Fruit fly (Drosophila melanogaster) whole organism, prepupa: Measurements from ENCODE around the gene CG10116.
A peak's percentile ranks its signal among the peaks of the same experiment; 100 is the strongest.

ENCODE experiments used
- Blimp-1 ChIP-seq: fragments of 200-800 bp; sonication (Bioruptor generic); optimal IDR thresholded peaks from 3 replicates; lab custom pipeline; 2017; ENCODE audit warnings: missing biosample characterization, missing genetic modification characterization, mild to moderate bottlenecking, moderate library complexity, missing genetic modification reagents
- CG10669 ChIP-seq: fragments of 200-800 bp; sonication (Bioruptor generic); optimal IDR thresholded peaks from 3 replicates; lab custom pipeline; 2018; ENCODE audit warnings: missing biosample characterization, mild to moderate bottlenecking, missing genetic modification characterization, moderate library complexity
- CG11294 ChIP-seq: fragments of 200-800 bp; sonication (Bioruptor generic); IDR thresholded peaks from 2 replicates; pipeline ENCODE4 v1.3.6; 2022; ENCODE audit warnings: missing biosample characterization, missing genetic modification characterization
- CG11762 ChIP-seq: fragments of 200-800 bp; sonication (Bioruptor generic); optimal IDR thresholded peaks from 3 replicates; lab custom pipeline; 2016; ENCODE audit warnings: missing biosample characterization, missing genetic modification characterization; ENCODE audit not compliant: insufficient read depth
- CG11902 ChIP-seq: fragments of 200-800 bp; sonication (Bioruptor generic); optimal IDR thresholded peaks from 3 replicates; lab custom pipeline; 2016; ENCODE audit warnings: missing biosample characterization, missing genetic modification characterization
- CG15336 ChIP-seq: fragments of 200-800 bp; sonication (Bioruptor generic); IDR thresholded peaks from 2 replicates; pipeline ENCODE4 v1.3.6; 2022; ENCODE audit warnings: missing biosample characterization, missing genetic modification characterization
- CG1621 ChIP-seq: fragments of 200-800 bp; sonication (Bioruptor generic); optimal IDR thresholded peaks from 3 replicates; lab custom pipeline; 2018; ENCODE audit warnings: missing biosample characterization, mild to moderate bottlenecking, missing genetic modification characterization
- CG16779 ChIP-seq: fragments of 200-800 bp; sonication (Bioruptor generic); optimal IDR thresholded peaks from 3 replicates; lab custom pipeline; 2017; ENCODE audit warnings: missing biosample characterization, mild to moderate bottlenecking, missing genetic modification characterization
- CG31627 ChIP-seq: fragments of 200-800 bp; sonication (Bioruptor generic); optimal IDR thresholded peaks from 3 replicates; lab custom pipeline; 2016; ENCODE audit warnings: missing biosample characterization, missing genetic modification characterization
- CG32006 ChIP-seq: fragments of 200-800 bp; sonication (Bioruptor generic); optimal IDR thresholded peaks from 3 replicates; lab custom pipeline; 2017; ENCODE audit warnings: missing biosample characterization, mild to moderate bottlenecking, missing genetic modification characterization
- CG34406 ChIP-seq: fragments of 200-800 bp; sonication (Bioruptor generic); optimal IDR thresholded peaks from 3 replicates; lab custom pipeline; 2016; ENCODE audit warnings: missing biosample characterization, missing genetic modification characterization
- CG4318 ChIP-seq: fragments of 200-800 bp; sonication (Bioruptor generic); optimal IDR thresholded peaks from 3 replicates; lab custom pipeline; 2017; ENCODE audit warnings: missing biosample characterization, mild to moderate bottlenecking, missing genetic modification characterization
- CG6276 ChIP-seq: fragments of 200-800 bp; sonication (Bioruptor generic); optimal IDR thresholded peaks from 2 replicates; lab custom pipeline; 2017; ENCODE audit warnings: missing biosample characterization, mild to moderate bottlenecking, missing genetic modification characterization
- CG6792 ChIP-seq: fragments of 200-800 bp; sonication (Bioruptor generic); optimal IDR thresholded peaks from 3 replicates; lab custom pipeline; 2016; ENCODE audit warnings: missing biosample characterization, missing genetic modification characterization
- CG6808 ChIP-seq: fragments of 200-800 bp; sonication (Bioruptor generic); optimal IDR thresholded peaks from 3 replicates; lab custom pipeline; 2017; ENCODE audit warnings: missing biosample characterization, missing genetic modification characterization, mild to moderate bottlenecking, moderate library complexity, missing genetic modification reagents
- CG6854 ChIP-seq: fragments of 200-800 bp; sonication (Bioruptor generic); optimal IDR thresholded peaks from 2 replicates; lab custom pipeline; 2017; ENCODE audit warnings: missing biosample characterization, mild to moderate bottlenecking, missing genetic modification characterization
- CG7368 ChIP-seq: fragments of 200-800 bp; sonication (Bioruptor generic); optimal IDR thresholded peaks from 3 replicates; lab custom pipeline; 2016; ENCODE audit warnings: missing biosample characterization, missing genetic modification characterization
- CG8119 ChIP-seq: fragments of 200-800 bp; sonication (Bioruptor generic); IDR thresholded peaks from 3 replicates; pipeline ENCODE4 v1.3.6; 2022; ENCODE audit warnings: missing biosample characterization, missing genetic modification characterization
- CG8319 ChIP-seq: fragments of 200-800 bp; sonication (Bioruptor generic); optimal IDR thresholded peaks from 3 replicates; lab custom pipeline; 2016; ENCODE audit warnings: missing biosample characterization, missing genetic modification characterization
- CG8632 ChIP-seq: fragments of 200-800 bp; sonication (Bioruptor generic); optimal IDR thresholded peaks from 3 replicates; lab custom pipeline; 2016; ENCODE audit warnings: missing biosample characterization, missing genetic modification characterization
- CG9139 ChIP-seq: fragments of 200-800 bp; sonication (Bioruptor generic); optimal IDR thresholded peaks from 3 replicates; lab custom pipeline; 2017; ENCODE audit warnings: missing biosample characterization, mild to moderate bottlenecking, missing genetic modification characterization
- Eip75B ChIP-seq: fragments of 200-800 bp; sonication (Bioruptor generic); optimal IDR thresholded peaks from 3 replicates; lab custom pipeline; 2016; ENCODE audit warnings: missing biosample characterization, missing genetic modification characterization
- Eip78C ChIP-seq: fragments of 200-800 bp; sonication (Bioruptor generic); peaks from one replicate; lab custom pipeline; 2016; ENCODE audit warnings: missing biosample characterization, missing genetic modification characterization
- Eip93F ChIP-seq: fragments of 200-800 bp; sonication (Bioruptor generic); optimal IDR thresholded peaks from 2 replicates; lab custom pipeline; 2016; ENCODE audit warnings: missing biosample characterization, mild to moderate bottlenecking, missing genetic modification characterization
- Ets21C ChIP-seq: fragments of 200-800 bp; sonication (Bioruptor generic); optimal IDR thresholded peaks from 3 replicates; lab custom pipeline; 2016; ENCODE audit warnings: missing biosample characterization, missing genetic modification characterization
- Gug ChIP-seq: fragments of 200-800 bp; sonication (Bioruptor generic); IDR thresholded peaks from 2 replicates; pipeline ENCODE4 v1.3.6; 2022; ENCODE audit warnings: missing biosample characterization, missing genetic modification characterization
- Hr38 ChIP-seq: sonication (Bioruptor generic); optimal IDR thresholded peaks from 2 replicates; lab custom pipeline; 2016; ENCODE audit warnings: missing biosample characterization, missing genetic modification characterization
- Hr39 ChIP-seq: fragments of 200-800 bp; sonication (Bioruptor generic); optimal IDR thresholded peaks from 2 replicates; lab custom pipeline; 2016; ENCODE audit warnings: missing biosample characterization, missing genetic modification characterization
- Hr4 ChIP-seq: fragments of 200-800 bp; sonication (Bioruptor generic); optimal IDR thresholded peaks from 3 replicates; lab custom pipeline; 2016; ENCODE audit warnings: missing biosample characterization, missing genetic modification characterization
- Lpt ChIP-seq: fragments of 200-800 bp; sonication (Bioruptor generic); optimal IDR thresholded peaks from 3 replicates; lab custom pipeline; 2016; ENCODE audit warnings: missing biosample characterization, missing genetic modification characterization
- Met ChIP-seq: fragments of 200-800 bp; sonication (Bioruptor generic); optimal IDR thresholded peaks from 3 replicates; lab custom pipeline; 2016; ENCODE audit warnings: missing biosample characterization, missing genetic modification characterization
- OdsH ChIP-seq: fragments of 200-800 bp; sonication (Bioruptor generic); optimal IDR thresholded peaks from 3 replicates; lab custom pipeline; 2016; ENCODE audit warnings: missing biosample characterization, missing genetic modification characterization
- Smox ChIP-seq: fragments of 200-800 bp; sonication (Bioruptor generic); optimal IDR thresholded peaks from 3 replicates; lab custom pipeline; 2016; ENCODE audit warnings: missing biosample characterization, missing genetic modification characterization
- Sox102F ChIP-seq: fragments of 200-800 bp; sonication (Bioruptor generic); optimal IDR thresholded peaks from 2 replicates; lab custom pipeline; 2016; ENCODE audit warnings: missing biosample characterization, mild to moderate bottlenecking, missing genetic modification characterization
- Sox14 ChIP-seq: fragments of 200-800 bp; sonication (Bioruptor generic); optimal IDR thresholded peaks from 3 replicates; lab custom pipeline; 2016; ENCODE audit warnings: missing biosample characterization, missing genetic modification characterization
- Sox15 ChIP-seq: fragments of 200-800 bp; sonication (Bioruptor generic); optimal IDR thresholded peaks from 3 replicates; lab custom pipeline; 2016; ENCODE audit warnings: missing biosample characterization, missing genetic modification characterization
- achi ChIP-seq: fragments of 200-800 bp; sonication (Bioruptor generic); optimal IDR thresholded peaks from 3 replicates; lab custom pipeline; 2016; ENCODE audit warnings: missing biosample characterization, missing genetic modification characterization
- acj6 ChIP-seq: fragments of 200-800 bp; sonication (Bioruptor generic); optimal IDR thresholded peaks from 3 replicates; lab custom pipeline; 2016; ENCODE audit warnings: missing biosample characterization, missing genetic modification characterization
- cyc ChIP-seq: fragments of 200-800 bp; sonication (Bioruptor generic); optimal IDR thresholded peaks from 3 replicates; lab custom pipeline; 2016; ENCODE audit warnings: missing biosample characterization, missing genetic modification characterization
- dac ChIP-seq: fragments of 200-800 bp; sonication (Bioruptor generic); optimal IDR thresholded peaks from 2 replicates; lab custom pipeline; 2017; ENCODE audit warnings: missing biosample characterization, mild to moderate bottlenecking, missing genetic modification characterization
- dsx ChIP-seq: fragments of 200-800 bp; optimal IDR thresholded peaks from 3 replicates; lab custom pipeline; 2019; ENCODE audit warnings: missing biosample characterization, mild to moderate bottlenecking, missing genetic modification characterization, moderate library complexity; ENCODE audit not compliant: poor library complexity, severe bottlenecking
- eg ChIP-seq: fragments of 200-800 bp; sonication (Bioruptor generic); IDR thresholded peaks from 3 replicates; pipeline ENCODE4 v1.3.6; 2022; ENCODE audit warnings: missing biosample characterization, missing genetic modification characterization
- esn ChIP-seq: fragments of 200-800 bp; sonication (Bioruptor generic); optimal IDR thresholded peaks from 2 replicates; lab custom pipeline; 2016; ENCODE audit warnings: missing biosample characterization, mild to moderate bottlenecking, missing genetic modification characterization, moderate library complexity
- fd59A ChIP-seq: fragments of 200-800 bp; sonication (Bioruptor generic); optimal IDR thresholded peaks from 2 replicates; lab custom pipeline; 2017; ENCODE audit warnings: missing biosample characterization, mild to moderate bottlenecking, missing genetic modification characterization, missing genetic modification reagents
- fd85E ChIP-seq: fragments of 200-800 bp; sonication (Bioruptor generic); optimal IDR thresholded peaks from 3 replicates; lab custom pipeline; 2016; ENCODE audit warnings: missing biosample characterization, missing genetic modification characterization
- fkh ChIP-seq: fragments of 200-800 bp; sonication (Bioruptor generic); optimal IDR thresholded peaks from 3 replicates; lab custom pipeline; 2017; ENCODE audit warnings: missing biosample characterization, mild to moderate bottlenecking, missing genetic modification characterization, moderate library complexity
- lz ChIP-seq: fragments of 200-800 bp; sonication (Bioruptor generic); optimal IDR thresholded peaks from 3 replicates; lab custom pipeline; 2016; ENCODE audit warnings: missing biosample characterization, missing genetic modification characterization
- pdm3 ChIP-seq: fragments of 200-800 bp; sonication (Bioruptor generic); optimal IDR thresholded peaks from 3 replicates; lab custom pipeline; 2016; ENCODE audit warnings: missing biosample characterization, missing genetic modification characterization
- ss ChIP-seq, 2 experiments: fragments of 200-800 bp; sonication (Bioruptor generic); optimal IDR thresholded peaks; 2 replicates in 1 of 2; 3 replicates in 1 of 2; lab custom pipeline; 2017 to 2018; ENCODE audit warnings: mild to moderate bottlenecking in 2 of 2, missing biosample characterization in 2 of 2, missing genetic modification characterization in 2 of 2, moderate library complexity in 1 of 2
- svp ChIP-seq: fragments of 200-800 bp; sonication (Bioruptor generic); peaks from one replicate; lab custom pipeline; 2016; ENCODE audit warnings: missing biosample characterization, missing genetic modification characterization
- topi ChIP-seq: fragments of 200-800 bp; sonication (Bioruptor generic); optimal IDR thresholded peaks from 3 replicates; lab custom pipeline; 2016; ENCODE audit warnings: missing biosample characterization, missing genetic modification characterization
- vri ChIP-seq: fragments of 200-800 bp; sonication (Bioruptor generic); optimal IDR thresholded peaks from 3 replicates; lab custom pipeline; 2016; ENCODE audit warnings: missing biosample characterization, mild to moderate bottlenecking, missing genetic modification characterization

Gene CG10116

dm6 chr3L:13497720-13498355, 40.8 kb upstream of the CG10116 start:
- TF ChIP-seq dac (GFP tag; lab: Kevin White, UChicago) (no peak), fkh (GFP tag; lab: Kevin White, UChicago) (peak; percentile 80), CG32006 (peak; percentile 23), Ets21C (GFP tag; lab: Kevin White, UChicago) (no peak), CG10669 (GFP tag; lab: Kevin White, UChicago) (peak; percentile 46), CG34406 (GFP tag; lab: Kevin White, UChicago) (peak; percentile 1), ss (GFP tag; optimal IDR thresholded peaks at IDR 0.05; lab: Kevin White, UChicago) (peak; percentile 80 to 81), achi (GFP tag; lab: Kevin White, UChicago) (no peak), CG11902 (no peak), Smox (GFP tag; lab: Kevin White, UChicago) (no peak), pdm3 (GFP tag; lab: Kevin White, UChicago) (no peak), Hr39 (no peak), CG6276 (GFP tag; lab: Kevin White, UChicago) (peak; percentile 41), Blimp-1 (no peak), cyc (GFP tag; lab: Kevin White, UChicago) (no peak), dsx (GFP tag; lab: Kevin White, UChicago) (peak; percentile 67), Sox14 (GFP tag; lab: Kevin White, UChicago) (peak; percentile 17), CG6808 (GFP tag; lab: Kevin White, UChicago) (peak; percentile 72), CG4318 (GFP tag; lab: Kevin White, UChicago) (no peak), Eip75B (GFP tag; lab: Kevin White, UChicago) (no peak), Hr4 (GFP tag; lab: Kevin White, UChicago) (no peak), CG6792 (GFP tag; lab: Kevin White, UChicago) (no peak), CG7368 (GFP tag; lab: Kevin White, UChicago) (no peak), topi (no peak), vri (GFP tag; lab: Kevin White, UChicago) (no peak), acj6 (GFP tag; lab: Kevin White, UChicago) (no peak), Sox102F (GFP tag; lab: Kevin White, UChicago) (no peak), CG6854 (GFP tag; lab: Kevin White, UChicago) (peak; percentile 38), fd85E (GFP tag; lab: Kevin White, UChicago) (no peak), Gug (GFP tag; lab: Robert Waterston, UW) (no peak), Lpt (GFP tag; lab: Kevin White, UChicago) (peak; percentile 36), Sox15 (no peak), fd59A (GFP tag; lab: Kevin White, UChicago) (peak; percentile 6), CG1621 (tag; lab: Kevin White, UChicago) (peak; percentile 52), lz (GFP tag; lab: Kevin White, UChicago) (no peak), CG9139 (peak; percentile 47), svp (GFP tag; lab: Kevin White, UChicago) (peak; percentile 17), CG8632 (GFP tag; lab: Kevin White, UChicago) (no peak), CG31627 (GFP tag; lab: Kevin White, UChicago) (no peak), OdsH (GFP tag; lab: Kevin White, UChicago) (no peak), CG11294 (GFP tag; lab: Robert Waterston, UW) (no peak), Eip93F (GFP tag; lab: Kevin White, UChicago) (no peak), Eip78C (GFP tag; lab: Kevin White, UChicago) (peak; percentile 39), CG16779 (tag; lab: Kevin White, UChicago) (peak; percentile 18), Hr38 (GFP tag; lab: Kevin White, UChicago) (no peak), esn (GFP tag; lab: Kevin White, UChicago) (no peak), CG8319 (GFP tag; lab: Kevin White, UChicago) (no peak), CG8119 (GFP tag; lab: Robert Waterston, UW) (peak; percentile 39; the same call in 1 of the 3 replicates), CG15336 (GFP tag; lab: Robert Waterston, UW) (peak; percentile 17; the same call in 1 of the 2 replicates), Met (GFP tag; lab: Kevin White, UChicago) (no peak), CG11762 (no peak), eg (GFP tag; lab: Robert Waterston, UW) (peak; percentile 64; the same call in 1 of the 3 replicates)
